Worm (Caenorhabditis elegans) whole organism, midembryonic: ENCODE measurements around the gene ZK1307.7.

Source experiments
- T22C8.4 ChIP-seq: fragments of 200-800 bp; sonication (Bioruptor generic); IDR thresholded peaks from 2 replicates; pipeline ENCODE4 v1.3.6; 2022; ENCODE audit warnings: missing genetic modification characterization, missing compliant biosample characterization
- cog-1 ChIP-seq: sonication (generic microtip); optimal IDR thresholded peaks from 2 replicates; lab custom pipeline; 2016; ENCODE audit warnings: missing genetic modification characterization, missing compliant biosample characterization
- flt-1 ChIP-seq: fragments of 200-800 bp; sonication (Bioruptor generic); IDR thresholded peaks from 2 replicates; pipeline ENCODE4 v1.3.6; 2022; ENCODE audit warnings: missing genetic modification characterization, missing compliant biosample characterization
- klf-2 ChIP-seq: fragments of 200-800 bp; sonication (Bioruptor generic); conservative IDR thresholded peaks from 2 replicates; pipeline ENCODE4 v1.3.6; 2022; ENCODE audit warnings: missing genetic modification reagents, missing genetic modification characterization, missing compliant biosample characterization
- med-1 ChIP-seq: sonication (generic microtip); optimal IDR thresholded peaks from 2 replicates; lab custom pipeline; 2017; ENCODE audit warnings: missing genetic modification characterization, mild to moderate bottlenecking, missing compliant biosample characterization, antibody characterized with exemption, missing genetic modification reagents; ENCODE audit not compliant: insufficient read depth
- ref-1 ChIP-seq: fragments of 200-800 bp; sonication (Bioruptor generic); conservative IDR thresholded peaks from 2 replicates; pipeline ENCODE4 v1.3.6; 2022; ENCODE audit warnings: missing genetic modification reagents, missing genetic modification characterization, missing compliant biosample characterization
- tab-1 ChIP-seq: fragments of 200-800 bp; sonication (Bioruptor generic); IDR thresholded peaks from 2 replicates; pipeline ENCODE4 v1.3.6; 2022; ENCODE audit warnings: missing genetic modification characterization, missing compliant biosample characterization
- ztf-23 ChIP-seq: fragments of 200-800 bp; sonication (Bioruptor generic); IDR thresholded peaks from 2 replicates; pipeline ENCODE4 v1.3.6; 2022; ENCODE audit warnings: missing genetic modification reagents, missing genetic modification characterization, missing compliant biosample characterization
- ztf-29 ChIP-seq: fragments of 200-800 bp; sonication (Bioruptor generic); IDR thresholded peaks from 2 replicates; pipeline ENCODE4 v1.3.6; 2022; ENCODE audit warnings: missing genetic modification reagents, missing genetic modification characterization, missing compliant biosample characterization

ZK1307.7 gene

DNA sequence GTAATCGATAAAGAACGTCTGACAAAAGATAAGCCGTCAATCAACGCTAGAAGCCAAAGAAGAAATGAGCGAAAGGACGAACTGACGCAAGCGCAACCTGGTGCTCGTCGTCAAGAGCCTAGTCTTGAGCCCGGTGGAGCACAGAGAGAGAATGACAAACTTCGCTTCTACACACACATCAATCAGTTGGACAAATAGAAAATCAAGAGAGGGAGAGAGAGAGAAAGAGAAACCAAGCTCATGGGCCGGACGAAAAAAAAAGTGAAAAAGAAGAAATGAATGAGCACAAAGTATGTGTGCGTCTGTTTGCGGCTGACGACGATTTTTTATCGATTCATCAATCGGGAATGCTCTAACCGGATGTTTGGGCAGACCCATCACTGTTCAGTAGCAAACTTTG lies 15.3 kb upstream of the ZK1307.7 start:
- TF ChIP-seq cog-1 (no peak), tab-1 (no peak), ref-1 (GFP tag; lab: Robert Waterston, UW) (no peak), med-1 (no peak), ztf-23 (GFP tag; lab: Robert Waterston, UW) (no peak), ztf-29 (GFP tag; lab: Robert Waterston, UW) (no peak), klf-2 (GFP tag; lab: Robert Waterston, UW) (no peak), T22C8.4 (GFP tag; lab: Robert Waterston, UW) (no peak), flt-1 (GFP tag; lab: Robert Waterston, UW) (no peak)

DNA sequence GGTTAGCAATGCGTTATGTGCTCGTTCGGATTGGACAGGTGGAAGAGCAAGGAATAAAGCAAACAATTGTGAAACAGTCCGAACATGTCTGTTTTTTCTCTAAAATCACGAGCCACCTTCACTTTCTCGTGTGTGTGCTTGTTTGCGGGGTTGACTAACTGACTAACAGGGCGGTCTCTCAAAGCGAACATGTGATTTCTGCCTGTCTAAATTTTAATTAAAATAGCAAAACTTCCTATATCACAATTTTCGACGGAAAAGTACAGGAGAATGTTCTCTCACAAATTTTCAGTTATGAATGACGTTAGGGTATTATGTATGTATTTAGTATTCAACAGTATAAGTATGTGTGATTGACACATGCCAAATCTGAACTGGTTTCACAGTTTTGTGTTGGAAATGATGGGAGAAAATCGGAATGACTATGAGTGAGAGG lies 14.5 kb upstream of the ZK1307.7 start:
- no peak for TF ChIP-seq ztf-23 (GFP tag; lab: Robert Waterston, UW)

DNA sequence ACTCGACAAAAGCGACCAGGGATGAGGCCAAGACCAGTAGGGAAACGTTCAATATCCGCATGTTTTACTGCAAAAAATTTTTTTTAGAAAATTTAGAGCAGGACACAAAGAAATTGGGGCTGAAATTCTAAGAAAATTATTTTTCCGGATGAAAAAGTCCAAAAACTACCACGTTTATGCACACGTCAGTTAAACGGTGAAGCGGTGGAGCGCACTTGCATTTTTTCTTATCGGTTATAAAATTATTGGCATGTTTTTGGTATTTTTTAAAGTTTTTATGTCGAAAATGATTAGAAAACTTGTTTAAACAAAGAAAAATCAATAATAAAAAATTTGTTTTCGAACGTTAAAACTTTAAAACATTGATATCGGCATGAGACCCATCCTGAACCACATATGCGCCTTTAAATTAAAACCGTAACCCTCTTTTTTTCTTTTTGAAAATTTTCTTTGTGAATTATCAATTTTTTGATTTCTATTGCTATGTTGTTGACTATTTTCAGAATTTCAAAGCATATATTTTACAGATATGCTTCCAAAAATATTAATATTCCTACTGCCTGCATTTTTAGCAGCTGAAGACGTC lies 12.2 kb upstream of the ZK1307.7 start, which contains the start of the genes dnj-20 and ZK1307.8:
dnj-20 (minus strand) TSS at position 67 of the 586 bp plus-strand sequence.
ZK1307.8 (plus strand) TSS at position 504 of the 586 bp plus-strand sequence.
- TF ChIP-seq T22C8.4 (GFP tag; lab: Robert Waterston, UW) (no peak), ztf-23 (GFP tag; lab: Robert Waterston, UW) (no peak), med-1 (no peak), klf-2 (GFP tag; lab: Robert Waterston, UW) (no peak), flt-1 (GFP tag; lab: Robert Waterston, UW) (no peak), ztf-29 (GFP tag; lab: Robert Waterston, UW) (no peak), cog-1 (no peak), ref-1 (GFP tag; lab: Robert Waterston, UW) (no peak), tab-1 (no peak)

DNA sequence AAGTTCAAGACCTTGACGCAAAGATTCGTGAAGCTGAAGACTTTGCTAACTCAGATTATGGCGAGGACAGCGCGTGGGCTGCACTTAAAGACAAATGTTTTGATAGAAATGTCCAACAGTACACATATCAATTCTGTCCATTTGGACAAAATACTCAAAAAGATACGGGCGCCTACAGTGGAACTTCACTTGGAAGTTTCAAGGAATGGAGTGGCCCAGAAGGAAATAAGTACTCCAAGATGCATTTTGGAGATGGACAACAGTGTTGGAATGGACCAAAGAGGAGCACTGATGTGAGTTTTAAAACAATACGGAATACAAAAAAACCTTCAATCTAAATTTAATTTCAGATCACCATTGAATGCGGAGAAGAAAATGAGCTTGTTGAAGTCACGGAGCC lies 10.5 kb upstream of the ZK1307.7 start:
- no peak for TF ChIP-seq cog-1
- no peak for TF ChIP-seq tab-1
- TF ChIP-seq ref-1 (GFP tag; lab: Robert Waterston, UW), result no peak
- no peak for TF ChIP-seq klf-2 (GFP tag; lab: Robert Waterston, UW)
- TF ChIP-seq ztf-29 (GFP tag; lab: Robert Waterston, UW), result no peak
- no peak for TF ChIP-seq ztf-23 (GFP tag; lab: Robert Waterston, UW)
- TF ChIP-seq med-1, result no peak
- no peak for TF ChIP-seq flt-1 (GFP tag; lab: Robert Waterston, UW)
- no peak for TF ChIP-seq T22C8.4 (GFP tag; lab: Robert Waterston, UW)

DNA sequence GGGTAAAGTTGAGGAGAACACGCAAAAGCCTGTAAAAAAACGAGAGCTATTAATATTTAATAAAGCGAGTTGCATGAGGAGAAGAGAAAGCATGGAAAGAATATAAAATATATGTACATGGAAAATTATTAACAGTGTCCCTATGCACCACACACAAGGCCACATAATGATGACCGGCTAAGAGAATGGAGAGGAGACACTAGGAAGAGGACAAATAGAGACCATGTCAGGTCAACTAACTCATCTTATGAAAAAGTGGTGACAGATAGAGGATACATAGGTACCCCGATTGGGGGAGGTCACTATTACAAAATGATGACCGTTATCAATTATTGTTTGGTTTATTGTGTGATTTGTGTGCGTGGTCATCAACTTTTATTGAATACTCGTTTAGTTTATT lies 8.0 kb downstream of the ZK1307.7 start, which contains the start of gene fzr-1:
fzr-1 (minus strand) TSS at position 29 of the 400 bp plus-strand sequence.
- TF ChIP-seq ref-1 (GFP tag; lab: Robert Waterston, UW) (no peak), med-1 (no peak), flt-1 (GFP tag; lab: Robert Waterston, UW) (no peak), tab-1 (no peak), ztf-29 (GFP tag; lab: Robert Waterston, UW) (no peak), cog-1 (no peak), ztf-23 (GFP tag; lab: Robert Waterston, UW) (no peak), klf-2 (GFP tag; lab: Robert Waterston, UW) (no peak), T22C8.4 (GFP tag; lab: Robert Waterston, UW) (no peak)

DNA sequence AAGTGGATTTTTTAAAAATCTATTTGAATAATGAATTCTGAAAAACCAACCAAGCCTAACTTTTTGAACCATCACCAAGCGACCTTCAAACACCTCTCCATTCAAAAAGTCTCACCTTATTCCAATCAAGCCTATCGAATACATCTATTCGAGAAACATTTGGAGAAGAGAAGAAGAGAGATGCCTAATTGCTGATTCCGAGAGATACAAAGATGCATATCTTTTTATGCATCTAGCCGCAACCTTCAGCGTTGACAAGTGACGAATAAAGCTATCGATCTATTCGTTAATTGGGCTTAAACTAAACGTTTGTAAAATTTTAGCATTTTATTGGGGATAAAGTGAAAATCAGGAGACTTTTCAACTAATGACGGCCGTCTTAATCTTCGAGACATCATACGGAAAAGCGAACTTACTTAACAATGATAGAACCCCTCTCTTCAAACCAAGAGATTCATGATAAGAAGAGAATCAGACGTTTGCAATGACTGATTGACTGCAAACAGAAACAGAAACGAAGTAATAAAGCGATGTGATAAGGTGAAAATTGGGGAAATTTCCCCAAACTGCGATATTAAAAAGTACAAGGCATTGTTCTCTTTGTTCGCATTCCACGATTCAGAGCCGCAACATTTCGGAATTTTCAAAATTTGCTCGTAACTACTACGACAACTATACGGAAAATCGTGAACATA lies 8.7 kb downstream of the ZK1307.7 start:
- TF ChIP-seq tab-1, result no peak
- TF ChIP-seq ref-1 (GFP tag; lab: Robert Waterston, UW), result no peak
- TF ChIP-seq ztf-29 (GFP tag; lab: Robert Waterston, UW), result peak; percentile 25; the same call in 1 of the 2 replicates
- no peak for TF ChIP-seq flt-1 (GFP tag; lab: Robert Waterston, UW)

DNA sequence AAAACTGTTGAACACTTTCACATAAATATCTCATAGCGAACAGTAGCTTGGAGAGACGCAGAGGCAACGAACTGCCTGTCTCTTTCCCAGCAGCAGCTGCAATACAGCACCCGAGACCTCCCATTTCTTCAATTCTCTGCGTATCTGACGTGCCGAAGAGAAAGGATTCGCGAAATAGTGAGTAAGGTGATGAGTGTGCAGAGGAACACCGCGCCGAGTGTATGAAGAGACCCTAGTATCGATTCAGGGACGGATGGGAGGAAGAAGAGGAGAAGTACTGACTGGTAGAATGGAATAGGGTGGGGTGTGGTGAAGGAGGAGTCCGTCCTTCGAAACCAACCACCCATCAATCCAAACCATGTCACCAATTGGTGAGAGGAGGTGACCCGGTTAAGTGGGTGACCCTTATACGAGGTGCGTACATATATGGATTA lies 9.7 kb downstream of the ZK1307.7 start:
- TF ChIP-seq ztf-29 (GFP tag; lab: Robert Waterston, UW), result no peak
- peak; percentile 65 for TF ChIP-seq cog-1
- peak; percentile 67; the same call in 1 of the 2 replicates for TF ChIP-seq flt-1 (GFP tag; lab: Robert Waterston, UW)
- TF ChIP-seq klf-2 (GFP tag; lab: Robert Waterston, UW), result no peak
- TF ChIP-seq ref-1 (GFP tag; lab: Robert Waterston, UW), result no peak
- 0 out of 2 replicates have a peak, but pooled peaks have one; percentile 53 for TF ChIP-seq tab-1
- TF ChIP-seq ztf-23 (GFP tag; lab: Robert Waterston, UW), result peak; percentile 62; the same call in 1 of the 2 replicates
- peak; percentile 82 for TF ChIP-seq T22C8.4 (GFP tag; lab: Robert Waterston, UW)
- no peak for TF ChIP-seq med-1

DNA sequence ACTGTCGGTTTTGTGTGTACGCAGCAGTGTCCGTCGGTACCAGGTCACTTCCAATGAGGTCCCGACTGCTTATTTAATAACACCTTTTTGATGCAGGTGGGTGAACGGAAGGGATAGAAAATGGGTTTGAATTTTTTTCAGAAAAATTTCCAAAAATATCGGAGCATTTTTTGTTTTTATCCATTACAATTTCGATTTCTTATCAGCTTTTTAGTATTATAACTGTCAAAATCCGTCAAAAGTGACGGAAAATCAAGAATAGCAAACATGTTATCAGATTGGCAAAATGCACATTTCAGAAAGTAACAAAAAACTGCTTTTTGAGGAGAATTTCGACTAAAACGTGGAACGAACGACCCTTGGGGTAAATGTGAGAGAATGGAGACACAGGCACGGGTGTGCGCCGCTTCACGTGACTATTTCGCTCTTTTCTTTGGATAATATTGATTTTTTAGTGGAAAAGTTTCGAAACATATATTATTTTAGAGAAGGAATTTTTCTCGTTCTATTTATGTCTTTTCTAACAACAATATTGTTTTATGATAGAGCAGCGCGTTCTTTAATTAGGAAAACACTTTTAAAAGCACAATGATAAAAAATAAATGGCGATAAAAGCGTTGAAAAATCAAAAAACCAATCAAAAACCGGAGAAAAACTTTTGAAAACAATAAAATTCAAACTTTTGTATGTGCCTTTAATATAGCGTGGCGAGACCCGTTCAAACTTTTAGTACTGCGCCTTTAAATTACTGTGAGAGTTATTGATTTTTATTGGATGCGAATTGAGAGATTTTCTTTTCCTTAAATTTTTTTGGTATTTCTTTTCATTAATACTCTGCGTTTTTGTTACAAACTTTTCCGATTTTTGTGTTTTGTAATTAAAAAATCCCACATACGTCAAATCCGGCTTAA lies 10.8 kb downstream of the ZK1307.7 start, which contains the start of gene sqv-8:
sqv-8 (plus strand) TSS at position 51 of the 911 bp plus-strand sequence.
- TF ChIP-seq T22C8.4 (GFP tag; lab: Robert Waterston, UW) (peak; percentile 35; the same call in 1 of the 2 replicates), flt-1 (GFP tag; lab: Robert Waterston, UW) (no peak)

DNA sequence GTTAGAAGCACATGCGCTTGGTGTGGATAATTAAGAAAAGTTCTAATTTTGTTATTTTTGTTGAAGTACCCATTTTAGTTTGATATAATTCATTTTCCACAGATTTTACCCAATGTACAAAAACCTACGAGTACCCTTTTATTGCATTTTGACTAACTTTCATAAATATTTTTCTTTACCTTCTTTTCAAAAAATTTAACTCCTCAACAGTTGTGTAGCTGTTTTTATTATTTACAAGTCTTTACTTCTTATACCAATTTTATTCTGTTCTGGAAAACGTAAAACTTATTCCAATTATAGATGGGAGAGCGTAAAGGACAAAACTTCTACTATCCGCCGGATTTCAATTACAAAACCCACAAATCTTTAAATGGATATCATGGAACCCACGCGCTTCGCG lies 12.8 kb downstream of the ZK1307.7 start, which contains the start of gene ZK1307.9:
ZK1307.9 (plus strand) TSS at position 301 of the 400 bp plus-strand sequence.
- TF ChIP-seq med-1 (no peak), klf-2 (GFP tag; lab: Robert Waterston, UW) (no peak), ztf-23 (GFP tag; lab: Robert Waterston, UW) (no peak), tab-1 (no peak), ref-1 (GFP tag; lab: Robert Waterston, UW) (no peak), cog-1 (no peak), ztf-29 (GFP tag; lab: Robert Waterston, UW) (no peak), T22C8.4 (GFP tag; lab: Robert Waterston, UW) (no peak), flt-1 (GFP tag; lab: Robert Waterston, UW) (no peak)
